Fruit fly (Drosophila melanogaster) whole organism, pupa: ENCODE data around the gene CG13055.

Experiments used
- CG10348 ChIP-seq: fragments of 200-800 bp; sonication (Bioruptor generic); IDR thresholded peaks from 2 replicates; pipeline ENCODE4 v1.3.6; 2022; ENCODE audit warnings: missing biosample characterization, missing genetic modification characterization
- CG12605 ChIP-seq: fragments of 200-800 bp; sonication (Bioruptor generic); IDR thresholded peaks from 2 replicates; pipeline ENCODE4 v1.3.6; 2022; ENCODE audit warnings: missing biosample characterization, missing genetic modification characterization
- CG13204 ChIP-seq: fragments of 200-800 bp; sonication (Bioruptor generic); optimal IDR thresholded peaks from 2 replicates; lab custom pipeline; 2018; ENCODE audit warnings: missing biosample characterization, mild to moderate bottlenecking, missing genetic modification characterization, moderate library complexity
- CG14655 ChIP-seq: fragments of 200-800 bp; sonication (Bioruptor generic); optimal IDR thresholded peaks from 3 replicates; lab custom pipeline; 2017; ENCODE audit warnings: mild to moderate bottlenecking, missing biosample characterization, missing genetic modification reagents, missing genetic modification characterization
- CG15710 ChIP-seq: fragments of 200-800 bp; sonication (Bioruptor generic); optimal IDR thresholded peaks from 2 replicates; lab custom pipeline; 2018; ENCODE audit warnings: missing biosample characterization, mild to moderate bottlenecking, missing genetic modification characterization, moderate library complexity
- CG17806 ChIP-seq: fragments of 200-800 bp; sonication (Bioruptor generic); optimal IDR thresholded peaks from 2 replicates; lab custom pipeline; 2018; ENCODE audit warnings: missing biosample characterization, mild to moderate bottlenecking, missing genetic modification characterization, moderate library complexity
- CG32121 ChIP-seq: fragments of 200-800 bp; sonication (Bioruptor generic); IDR thresholded peaks from 2 replicates; pipeline ENCODE4 v1.3.6; 2022; ENCODE audit warnings: missing biosample characterization, missing genetic modification characterization
- CG34367 ChIP-seq: fragments of 200-800 bp; sonication (Bioruptor generic); optimal IDR thresholded peaks from 2 replicates; lab custom pipeline; 2018; ENCODE audit warnings: missing biosample characterization, mild to moderate bottlenecking, missing genetic modification characterization
- CG4496 ChIP-seq: fragments of 200-800 bp; sonication (Bioruptor generic); IDR thresholded peaks from 3 replicates; pipeline ENCODE4 v1.3.6; 2022; ENCODE audit warnings: missing biosample characterization, missing genetic modification characterization
- CG8159 ChIP-seq: fragments of 200-800 bp; sonication (Bioruptor generic); optimal IDR thresholded peaks from 3 replicates; lab custom pipeline; 2018; ENCODE audit warnings: missing biosample characterization, mild to moderate bottlenecking, missing genetic modification characterization, moderate library complexity
- CG8301 ChIP-seq: fragments of 200-800 bp; sonication (Bioruptor generic); optimal IDR thresholded peaks from 2 replicates; lab custom pipeline; 2018; ENCODE audit warnings: missing biosample characterization, mild to moderate bottlenecking, missing genetic modification characterization
- CG9948 ChIP-seq: fragments of 200-800 bp; sonication (Bioruptor generic); optimal IDR thresholded peaks from 2 replicates; lab custom pipeline; 2018; ENCODE audit warnings: missing biosample characterization, mild to moderate bottlenecking, missing genetic modification characterization, moderate library complexity
- D1 ChIP-seq: fragments of 200-800 bp; sonication (Bioruptor generic); optimal IDR thresholded peaks from 2 replicates; lab custom pipeline; 2018; ENCODE audit warnings: missing biosample characterization, mild to moderate bottlenecking, missing genetic modification characterization, moderate library complexity
- EcR ChIP-seq: fragments of 200-800 bp; sonication (Bioruptor generic); optimal IDR thresholded peaks from 3 replicates; lab custom pipeline; 2019; ENCODE audit warnings: missing biosample characterization, missing genetic modification characterization, mild to moderate bottlenecking, moderate library complexity, missing genetic modification reagents
- Ets98B ChIP-seq: fragments of 200-800 bp; sonication (Bioruptor generic); IDR thresholded peaks from 2 replicates; pipeline ENCODE4 v1.3.6; 2022; ENCODE audit warnings: missing biosample characterization, missing genetic modification characterization
- Pif1A ChIP-seq: fragments of 200-800 bp; sonication (Bioruptor generic); optimal IDR thresholded peaks from 3 replicates; lab custom pipeline; 2016; ENCODE audit warnings: missing biosample characterization, missing genetic modification characterization
- Pif1B ChIP-seq: fragments of 200-800 bp; sonication (Bioruptor generic); optimal IDR thresholded peaks from 3 replicates; lab custom pipeline; 2016; ENCODE audit warnings: missing biosample characterization, missing genetic modification characterization
- Snoo ChIP-seq: fragments of 200-800 bp; sonication (Bioruptor generic); optimal IDR thresholded peaks from 3 replicates; lab custom pipeline; 2017; ENCODE audit warnings: missing biosample characterization, mild to moderate bottlenecking, missing genetic modification characterization, inconsistent platforms
- fd96Ca ChIP-seq: fragments of 200-800 bp; sonication (Bioruptor generic); IDR thresholded peaks from 3 replicates; pipeline ENCODE4 v1.3.6; 2022; ENCODE audit warnings: missing biosample characterization, missing genetic modification characterization
- gl ChIP-seq: fragments of 200-800 bp; sonication (Bioruptor generic); optimal IDR thresholded peaks from 2 replicates; lab custom pipeline; 2018; ENCODE audit warnings: missing biosample characterization, mild to moderate bottlenecking, missing genetic modification characterization
- rn ChIP-seq: fragments of 200-800 bp; sonication (Bioruptor generic); IDR thresholded peaks from 2 replicates; pipeline ENCODE4 v1.3.6; 2022; ENCODE audit warnings: missing biosample characterization, missing genetic modification characterization

CG13055 gene

DNA sequence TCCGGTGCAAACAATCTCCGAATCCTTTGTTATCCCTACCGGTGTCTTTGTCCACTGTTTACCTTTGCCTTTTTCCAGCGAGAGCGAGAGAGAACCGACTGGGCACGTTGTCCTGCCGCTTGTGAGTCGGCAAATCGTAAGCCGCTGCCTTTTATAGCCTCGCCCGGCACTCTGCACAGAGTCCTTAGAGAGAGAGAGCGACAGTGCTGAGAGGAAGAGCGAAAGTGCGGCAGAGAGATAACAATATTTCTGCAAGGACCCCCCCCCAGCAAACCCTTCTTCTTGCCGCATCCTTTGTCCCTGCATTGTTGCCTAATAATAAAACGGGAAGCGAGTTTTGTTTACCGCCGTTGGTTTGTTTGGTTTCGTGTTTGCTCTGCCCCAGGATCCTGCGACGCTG, at the start of gene CG13055:
TSS of gene CG13055 (minus strand) at position 101 of the 400 bp plus-strand sequence.
- TF ChIP-seq D1 (tag; lab: Kevin White, UChicago) (no peak), CG9948 (tag; lab: Kevin White, UChicago) (no peak), Pif1B (GFP tag; lab: Kevin White, UChicago) (no peak), CG17806 (tag; lab: Kevin White, UChicago) (no peak), Snoo (no peak), CG34367 (tag; lab: Kevin White, UChicago) (no peak), CG10348 (no peak), EcR (GFP tag; lab: Kevin White, UChicago) (no peak), Ets98B (GFP tag; lab: Robert Waterston, UW) (no peak), Pif1A (GFP tag; lab: Kevin White, UChicago) (no peak), CG15710 (tag; lab: Kevin White, UChicago) (no peak), CG13204 (GFP tag; lab: Kevin White, UChicago) (no peak), CG4496 (GFP tag; lab: Robert Waterston, UW) (no peak), CG14655 (GFP tag; lab: Kevin White, UChicago) (no peak), gl (tag; lab: Kevin White, UChicago) (no peak), CG8301 (no peak)

DNA sequence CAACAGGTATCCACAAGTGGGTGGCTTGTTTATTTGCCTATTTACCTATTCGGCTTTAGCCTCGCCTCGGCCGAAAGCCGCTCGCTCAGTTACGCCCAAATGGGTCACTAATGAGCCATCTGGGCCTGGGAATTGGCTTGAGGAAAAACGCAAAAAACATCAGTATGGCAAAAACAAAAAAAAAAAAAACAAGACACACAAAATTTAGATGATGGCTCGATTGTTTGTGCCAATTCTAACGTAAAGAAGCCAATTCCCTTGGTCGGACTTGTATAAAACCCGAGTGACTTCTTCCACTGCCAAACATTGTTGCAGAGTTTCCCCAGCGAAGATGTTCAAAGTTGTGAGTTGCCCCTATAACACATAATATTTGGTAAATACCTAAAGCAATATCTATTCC, 49.0 kb upstream of the CG13055 start, which contains the start of gene CG4982:
TSS of gene CG4982 (plus strand) at position 301 of the 400 bp plus-strand sequence.
- TF ChIP-seq CG12605: no peak
- TF ChIP-seq CG10348: no peak
- no peak for TF ChIP-seq Ets98B (GFP tag; lab: Robert Waterston, UW)
- no peak for TF ChIP-seq CG13204 (GFP tag; lab: Kevin White, UChicago)
- TF ChIP-seq rn: no peak
- TF ChIP-seq CG34367 (tag; lab: Kevin White, UChicago): no peak
- no peak for TF ChIP-seq CG15710 (tag; lab: Kevin White, UChicago)
- no peak for TF ChIP-seq CG17806 (tag; lab: Kevin White, UChicago)
- TF ChIP-seq CG8301: no peak
- no peak for TF ChIP-seq CG4496 (GFP tag; lab: Robert Waterston, UW)
- no peak for TF ChIP-seq CG32121
- TF ChIP-seq Snoo: no peak
- TF ChIP-seq CG9948 (tag; lab: Kevin White, UChicago): no peak

DNA sequence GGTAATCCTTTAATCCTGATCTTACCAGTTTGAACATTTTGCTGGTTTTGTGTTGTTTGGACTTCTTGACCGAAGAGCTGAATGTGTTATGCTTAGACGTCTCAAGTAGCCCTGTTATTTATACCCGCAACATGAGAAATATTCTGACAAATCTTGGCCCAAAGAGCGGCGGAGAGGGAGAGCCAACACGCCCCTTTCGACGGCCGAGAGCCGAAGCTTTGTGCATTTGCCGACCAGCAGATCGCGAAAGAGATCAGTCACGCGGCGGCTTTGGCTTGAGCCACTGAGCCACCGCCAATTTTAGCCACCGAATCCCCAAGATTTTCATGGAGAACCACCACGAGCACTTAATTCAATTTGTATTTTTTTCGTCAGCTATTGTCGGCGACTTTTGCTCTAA, 43.3 kb upstream of the CG13055 start, which contains the start of gene CG4962:
TSS of gene CG4962 (minus strand) at position 101 of the 400 bp plus-strand sequence.
- no peak for TF ChIP-seq EcR (GFP tag; lab: Kevin White, UChicago)
- no peak for TF ChIP-seq gl (tag; lab: Kevin White, UChicago)
- no peak for TF ChIP-seq CG12605
- TF ChIP-seq rn: no peak
- no peak for TF ChIP-seq CG17806 (tag; lab: Kevin White, UChicago)
- no peak for TF ChIP-seq CG8301
- no peak for TF ChIP-seq CG10348
- no peak for TF ChIP-seq Pif1A (GFP tag; lab: Kevin White, UChicago)
- TF ChIP-seq Snoo: no peak
- no peak for TF ChIP-seq D1 (tag; lab: Kevin White, UChicago)
- no peak for TF ChIP-seq Ets98B (GFP tag; lab: Robert Waterston, UW)
- no peak for TF ChIP-seq CG4496 (GFP tag; lab: Robert Waterston, UW)
- TF ChIP-seq CG13204 (GFP tag; lab: Kevin White, UChicago): no peak
- TF ChIP-seq CG8159: no peak
- TF ChIP-seq CG14655 (GFP tag; lab: Kevin White, UChicago): no peak

DNA sequence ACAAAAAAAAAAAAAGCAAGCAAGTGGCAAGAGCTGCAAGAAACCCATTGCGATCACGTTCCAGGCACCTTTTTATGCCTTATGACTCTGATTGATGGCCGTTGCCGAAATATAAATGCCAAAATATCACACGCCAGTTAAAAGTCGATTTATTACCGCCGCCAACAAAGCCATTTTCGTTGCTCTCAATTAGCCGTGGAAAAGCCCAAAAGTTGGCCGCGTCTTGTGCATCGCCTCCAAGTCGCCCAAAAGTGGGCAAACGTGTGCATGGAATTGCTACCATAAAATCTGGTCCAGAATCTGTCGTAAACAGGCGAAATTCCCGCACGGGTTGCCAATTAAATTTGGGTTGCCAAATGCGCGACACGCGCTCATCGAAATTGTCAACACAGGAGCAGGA, 39.5 kb upstream of the CG13055 start:
- TF ChIP-seq CG4496 (GFP tag; lab: Robert Waterston, UW) (peak; percentile 13; the same call in 1 of the 3 replicates), Ets98B (GFP tag; lab: Robert Waterston, UW) (peak; percentile 48), fd96Ca (peak; percentile 19; the same call in 1 of the 3 replicates), CG14655 (GFP tag; lab: Kevin White, UChicago) (no peak)
- TF ChIP-seq, all 21 proteins: peak for 3

DNA sequence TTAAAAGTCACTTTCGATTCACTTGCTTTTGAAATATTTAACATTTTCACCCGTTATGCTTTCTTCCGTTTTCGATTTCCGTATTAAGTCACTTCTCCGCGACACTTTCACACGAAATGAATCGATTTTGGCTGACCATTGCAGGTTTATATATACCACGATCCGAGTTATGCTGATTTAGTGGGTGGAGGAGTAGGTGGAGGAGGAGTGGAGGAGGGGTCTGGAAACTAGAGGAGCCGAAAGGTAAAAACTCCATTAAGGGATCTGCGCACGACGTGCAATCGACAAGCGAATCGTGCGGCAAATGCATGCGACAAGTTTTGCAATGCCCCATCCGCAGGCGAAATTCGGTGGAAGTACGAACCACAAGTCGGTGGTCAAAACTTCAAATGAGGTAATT, 38.7 kb upstream of the CG13055 start, which contains the start of gene CG13045:
TSS of gene CG13045 (minus strand) at position 101 of the 400 bp plus-strand sequence.
- TF ChIP-seq CG15710 (tag; lab: Kevin White, UChicago): no peak
- no peak for TF ChIP-seq CG17806 (tag; lab: Kevin White, UChicago)
- no peak for TF ChIP-seq Ets98B (GFP tag; lab: Robert Waterston, UW)
- no peak for TF ChIP-seq CG10348
- no peak for TF ChIP-seq CG34367 (tag; lab: Kevin White, UChicago)
- TF ChIP-seq CG9948 (tag; lab: Kevin White, UChicago): no peak
- TF ChIP-seq EcR (GFP tag; lab: Kevin White, UChicago): no peak
- TF ChIP-seq CG12605: no peak
- TF ChIP-seq gl (tag; lab: Kevin White, UChicago): no peak
- TF ChIP-seq fd96Ca: no peak
- no peak for TF ChIP-seq CG14655 (GFP tag; lab: Kevin White, UChicago)
- TF ChIP-seq CG8159: no peak
- no peak for TF ChIP-seq D1 (tag; lab: Kevin White, UChicago)
- no peak for TF ChIP-seq CG32121
- TF ChIP-seq Snoo: no peak
- TF ChIP-seq CG4496 (GFP tag; lab: Robert Waterston, UW): no peak
- no peak for TF ChIP-seq CG13204 (GFP tag; lab: Kevin White, UChicago)
- TF ChIP-seq CG8301: no peak
- TF ChIP-seq, all 21 proteins: peak for 0

DNA sequence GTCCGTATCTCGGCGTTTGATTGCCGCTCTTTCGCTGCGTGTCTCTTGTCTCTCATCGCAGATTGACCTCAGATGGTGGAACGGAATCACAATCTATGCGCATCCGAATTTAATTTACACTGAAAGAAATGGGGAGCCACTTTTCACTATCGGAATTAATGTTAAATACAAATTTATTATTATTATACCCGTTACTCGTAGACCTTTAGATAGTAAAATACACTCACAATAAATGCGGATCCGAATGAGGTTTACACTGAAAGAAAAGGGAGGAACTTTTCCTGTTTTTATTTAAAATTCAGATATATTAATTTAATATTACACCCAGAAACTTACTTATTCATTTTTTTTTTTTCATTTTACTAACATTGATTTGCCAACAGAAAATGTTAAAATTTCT, 36.9 kb upstream of the CG13055 start:
- TF ChIP-seq CG8159 (peak; percentile 10), CG34367 (tag; lab: Kevin White, UChicago) (peak; percentile 3), Ets98B (GFP tag; lab: Robert Waterston, UW) (no peak), Pif1B (GFP tag; lab: Kevin White, UChicago) (no peak), fd96Ca (no peak), CG13204 (GFP tag; lab: Kevin White, UChicago) (no peak), CG12605 (no peak), CG8301 (no peak), CG9948 (tag; lab: Kevin White, UChicago) (peak; percentile 32), gl (tag; lab: Kevin White, UChicago) (no peak), CG32121 (no peak), CG10348 (no peak), CG15710 (tag; lab: Kevin White, UChicago) (peak; percentile 5), EcR (GFP tag; lab: Kevin White, UChicago) (no peak), D1 (tag; lab: Kevin White, UChicago) (no peak), CG14655 (GFP tag; lab: Kevin White, UChicago) (peak; percentile 52), Snoo (no peak), CG17806 (tag; lab: Kevin White, UChicago) (peak; percentile 22), Pif1A (GFP tag; lab: Kevin White, UChicago) (peak; percentile 25), CG4496 (GFP tag; lab: Robert Waterston, UW) (no peak)
- TF ChIP-seq, all 21 proteins: peak for 7
